Fruit fly (Drosophila melanogaster) whole organism, embryonic: ENCODE results near the gene Dh31.

Experiments used
- Adf1 ChIP-seq: fragments of 200-800 bp; sonication (Bioruptor generic); IDR thresholded peaks from 2 replicates; pipeline ENCODE4 v1.3.6; 2022; ENCODE audit warnings: missing biosample characterization, missing genetic modification characterization
- CG10959 ChIP-seq: fragments of 200-800 bp; sonication (Bioruptor generic); IDR thresholded peaks from 2 replicates; pipeline ENCODE4 v1.3.6; 2022; ENCODE audit warnings: missing biosample characterization, missing genetic modification characterization
- CG11085 ChIP-seq: fragments of 200-800 bp; sonication (Bioruptor generic); IDR thresholded peaks from 2 replicates; pipeline ENCODE4 v1.3.6; 2022; ENCODE audit warnings: missing biosample characterization, missing genetic modification characterization
- CG11504 ChIP-seq: fragments of 200-800 bp; sonication (Bioruptor generic); optimal IDR thresholded peaks from 3 replicates; lab custom pipeline; 2019; ENCODE audit warnings: missing biosample characterization, mild to moderate bottlenecking, missing genetic modification characterization, moderate library complexity
- CG12071 ChIP-seq: fragments of 200-800 bp; sonication (Bioruptor generic); optimal IDR thresholded peaks from 3 replicates; lab custom pipeline; 2018; ENCODE audit warnings: missing biosample characterization, mild to moderate bottlenecking, missing genetic modification characterization
- CG12155 ChIP-seq: fragments of 200-800 bp; sonication (Bioruptor generic); optimal IDR thresholded peaks from 3 replicates; lab custom pipeline; 2016; ENCODE audit warnings: missing biosample characterization, missing genetic modification characterization
- CG12942 ChIP-seq: fragments of 200-800 bp; sonication (Bioruptor generic); optimal IDR thresholded peaks from 3 replicates; lab custom pipeline; 2016; ENCODE audit warnings: missing biosample characterization, missing genetic modification characterization
- CG16815 ChIP-seq: fragments of 200-800 bp; sonication (Bioruptor generic); optimal IDR thresholded peaks from 3 replicates; lab custom pipeline; 2017; ENCODE audit warnings: missing biosample characterization, mild to moderate bottlenecking, missing genetic modification characterization
- CG16863 ChIP-seq: fragments of 200-800 bp; sonication (Bioruptor generic); optimal IDR thresholded peaks from 3 replicates; lab custom pipeline; 2016; ENCODE audit warnings: missing biosample characterization, missing genetic modification characterization
- CG18262 ChIP-seq: fragments of 200-800 bp; optimal IDR thresholded peaks from 3 replicates; lab custom pipeline; 2019; ENCODE audit warnings: missing biosample characterization, mild to moderate bottlenecking, missing genetic modification characterization, moderate library complexity
- CG18476 ChIP-seq: fragments of 200-800 bp; sonication (Bioruptor generic); optimal IDR thresholded peaks from 2 replicates; lab custom pipeline; 2016; ENCODE audit warnings: missing biosample characterization, mild to moderate bottlenecking, missing genetic modification characterization
- CG31441 ChIP-seq: fragments of 200-800 bp; sonication (Bioruptor generic); IDR thresholded peaks from 2 replicates; pipeline ENCODE4 v1.3.6; 2022; ENCODE audit warnings: missing biosample characterization, missing genetic modification characterization
- CG3163 ChIP-seq: fragments of 200-800 bp; sonication (Bioruptor generic); optimal IDR thresholded peaks from 3 replicates; lab custom pipeline; 2016; ENCODE audit warnings: missing biosample characterization, missing genetic modification characterization
- CG4854 ChIP-seq: fragments of 200-800 bp; sonication (Bioruptor generic); optimal IDR thresholded peaks from 2 replicates; lab custom pipeline; 2016; ENCODE audit warnings: missing biosample characterization, missing genetic modification characterization, inconsistent platforms
- CG6813 ChIP-seq: fragments of 200-800 bp; sonication (Bioruptor generic); optimal IDR thresholded peaks from 2 replicates; lab custom pipeline; 2017; ENCODE audit warnings: missing biosample characterization, missing genetic modification characterization, mild to moderate bottlenecking, moderate library complexity, missing genetic modification reagents
- CG7987 ChIP-seq: fragments of 200-800 bp; sonication (Bioruptor generic); optimal IDR thresholded peaks from 2 replicates; lab custom pipeline; 2018; ENCODE audit warnings: missing biosample characterization, mild to moderate bottlenecking, missing genetic modification characterization, moderate library complexity
- CG8924 ChIP-seq: fragments of 200-800 bp; optimal IDR thresholded peaks from 3 replicates; lab custom pipeline; 2019; ENCODE audit warnings: missing biosample characterization, mild to moderate bottlenecking, missing genetic modification characterization, moderate library complexity
- CG9932 ChIP-seq: fragments of 200-800 bp; sonication (Bioruptor generic); IDR thresholded peaks from 2 replicates; pipeline ENCODE4 v1.3.6; 2022; ENCODE audit warnings: missing biosample characterization, missing genetic modification characterization
- CrebB ChIP-seq: fragments of 200-800 bp; sonication (Bioruptor generic); optimal IDR thresholded peaks from 3 replicates; lab custom pipeline; 2018; ENCODE audit warnings: missing biosample characterization, mild to moderate bottlenecking, missing genetic modification characterization
- D19B ChIP-seq: fragments of 200-800 bp; sonication (Bioruptor generic); optimal IDR thresholded peaks from 2 replicates; lab custom pipeline; 2017; ENCODE audit warnings: missing biosample characterization, mild to moderate bottlenecking, missing genetic modification characterization
- Dbx ChIP-seq: fragments of 200-800 bp; sonication (Bioruptor generic); IDR thresholded peaks from 3 replicates; pipeline ENCODE4 v1.3.6; 2022; ENCODE audit warnings: missing biosample characterization, missing genetic modification characterization
- Dip2 ChIP-seq: fragments of 200-800 bp; sonication (Bioruptor generic); IDR thresholded peaks from 2 replicates; pipeline ENCODE4 v1.3.6; 2022; ENCODE audit warnings: missing biosample characterization, missing genetic modification characterization
- Doc2 ChIP-seq: fragments of 200-800 bp; sonication (Bioruptor generic); IDR thresholded peaks from 2 replicates; pipeline ENCODE4 v1.3.6; 2022; ENCODE audit warnings: missing biosample characterization, missing genetic modification characterization
- Drgx ChIP-seq: fragments of 200-800 bp; sonication (Bioruptor generic); IDR thresholded peaks from 2 replicates; pipeline ENCODE4 v1.3.6; 2022; ENCODE audit warnings: missing biosample characterization, missing genetic modification characterization
- H2.0 ChIP-seq: fragments of 200-800 bp; sonication (Bioruptor generic); IDR thresholded peaks from 2 replicates; pipeline ENCODE4 v1.3.6; 2022; ENCODE audit warnings: missing biosample characterization, missing genetic modification characterization
- Lim3 ChIP-seq: fragments of 200-800 bp; sonication (Bioruptor generic); IDR thresholded peaks from 2 replicates; pipeline ENCODE4 v1.3.6; 2022; ENCODE audit warnings: missing biosample characterization, missing genetic modification characterization
- Meics ChIP-seq: fragments of 200-800 bp; sonication (Bioruptor generic); optimal IDR thresholded peaks from 2 replicates; lab custom pipeline; 2017; ENCODE audit warnings: missing biosample characterization, mild to moderate bottlenecking, missing genetic modification characterization
- Mes4 ChIP-seq: fragments of 200-800 bp; sonication (Bioruptor generic); optimal IDR thresholded peaks from 2 replicates; lab custom pipeline; 2016; ENCODE audit warnings: missing biosample characterization, missing genetic modification characterization
- Mrtf ChIP-seq: fragments of 200-800 bp; sonication (Bioruptor generic); IDR thresholded peaks from 3 replicates; pipeline ENCODE4 v1.3.6; 2022; ENCODE audit warnings: missing biosample characterization, missing genetic modification characterization
- Nf-YC ChIP-seq: fragments of 200-800 bp; optimal IDR thresholded peaks from 3 replicates; lab custom pipeline; 2019; ENCODE audit warnings: missing biosample characterization, mild to moderate bottlenecking, missing genetic modification characterization, moderate library complexity
- Trl ChIP-seq, 3 experiments: fragments of >200 bp in 2 of 3; fragments of 200-800 bp in 1 of 3; sonication (Bioruptor generic) in 1 of 3; optimal IDR thresholded peaks; 2 replicates in 1 of 3; 3 replicates in 2 of 3; lab custom pipeline; 2016 to 2017; ENCODE audit warnings: missing biosample characterization in 1 of 3, missing genetic modification characterization in 1 of 3
- Usf ChIP-seq: fragments of 200-800 bp; sonication (Bioruptor generic); optimal IDR thresholded peaks from 2 replicates; lab custom pipeline; 2017; ENCODE audit warnings: missing genotype, missing biosample characterization, missing genetic modification characterization
- al ChIP-seq: fragments of 200-800 bp; sonication (Bioruptor generic); IDR thresholded peaks from 2 replicates; pipeline ENCODE4 v1.3.6; 2022; ENCODE audit warnings: missing biosample characterization, missing genetic modification characterization
- cas ChIP-seq: fragments of 200-800 bp; sonication (Bioruptor generic); IDR thresholded peaks from 2 replicates; pipeline ENCODE4 v1.3.6; 2022; ENCODE audit warnings: missing biosample characterization, missing genetic modification characterization
- cg ChIP-seq: fragments of 200-800 bp; sonication (Bioruptor generic); optimal IDR thresholded peaks from 3 replicates; lab custom pipeline; 2019; ENCODE audit warnings: missing biosample characterization, mild to moderate bottlenecking, missing genetic modification characterization, moderate library complexity
- croc ChIP-seq: fragments of 200-800 bp; sonication (Bioruptor generic); conservative IDR thresholded peaks from 3 replicates; pipeline ENCODE4 v1.3.6; 2022; ENCODE audit warnings: missing biosample characterization, missing genetic modification characterization
- dan ChIP-seq: fragments of 200-800 bp; sonication (Bioruptor generic); IDR thresholded peaks from 2 replicates; pipeline ENCODE4 v1.3.6; 2022; ENCODE audit warnings: missing biosample characterization, missing genetic modification characterization
- esg ChIP-seq: fragments of 200-800 bp; sonication (Bioruptor generic); conservative IDR thresholded peaks from 2 replicates; pipeline ENCODE4 v1.3.6; 2022; ENCODE audit warnings: missing biosample characterization, missing genetic modification characterization
- eve ChIP-seq, 2 experiments: fragments of >200 bp; optimal IDR thresholded peaks; 2 replicates each; lab custom pipeline; 2017; ENCODE audit warnings: missing biosample characterization in 2 of 2, missing genetic modification characterization in 2 of 2
- fd102C ChIP-seq: fragments of 200-800 bp; sonication (Bioruptor generic); optimal IDR thresholded peaks from 2 replicates; lab custom pipeline; 2018; ENCODE audit warnings: missing biosample characterization, mild to moderate bottlenecking, missing genetic modification characterization, moderate library complexity
- hth ChIP-seq: fragments of >200 bp; optimal IDR thresholded peaks from 2 replicates; lab custom pipeline; 2017; ENCODE audit warnings: inconsistent platforms
- kay ChIP-seq: fragments of 200-800 bp; sonication (Bioruptor generic); optimal IDR thresholded peaks from 2 replicates; lab custom pipeline; 2016; ENCODE audit warnings: missing biosample characterization, missing genetic modification characterization
- lbe ChIP-seq: fragments of 200-800 bp; sonication (Bioruptor generic); optimal IDR thresholded peaks from 2 replicates; lab custom pipeline; 2016; ENCODE audit warnings: missing biosample characterization, mild to moderate bottlenecking, missing genetic modification characterization
- lilli ChIP-seq: fragments of 200-800 bp; sonication (Bioruptor generic); optimal IDR thresholded peaks from 3 replicates; lab custom pipeline; 2016; ENCODE audit warnings: missing biosample characterization, missing genetic modification characterization
- nmo ChIP-seq: fragments of 200-800 bp; sonication (Bioruptor generic); optimal IDR thresholded peaks from 2 replicates; lab custom pipeline; 2018; ENCODE audit warnings: missing biosample characterization, mild to moderate bottlenecking, missing genetic modification characterization, moderate library complexity
- repo ChIP-seq: fragments of 200-800 bp; sonication (Bioruptor generic); optimal IDR thresholded peaks from 2 replicates; lab custom pipeline; 2016; ENCODE audit warnings: missing biosample characterization, missing genetic modification characterization
- ro ChIP-seq: fragments of 200-800 bp; sonication (Bioruptor generic); IDR thresholded peaks from 2 replicates; pipeline ENCODE4 v1.3.6; 2022; ENCODE audit warnings: missing biosample characterization, missing genetic modification characterization
- ssp ChIP-seq: fragments of 200-800 bp; sonication (Bioruptor generic); IDR thresholded peaks from 2 replicates; pipeline ENCODE4 v1.3.6; 2022; ENCODE audit warnings: missing biosample characterization, missing genetic modification characterization
- toy ChIP-seq: fragments of 200-800 bp; sonication (Bioruptor generic); IDR thresholded peaks from 2 replicates; pipeline ENCODE4 v1.3.6; 2022; ENCODE audit warnings: missing biosample characterization, missing genetic modification characterization
- trh ChIP-seq: fragments of 200-800 bp; sonication (Bioruptor generic); optimal IDR thresholded peaks from 2 replicates; lab custom pipeline; 2016; ENCODE audit warnings: missing biosample characterization, missing genetic modification characterization
- vvl ChIP-seq: fragments of 200-800 bp; sonication (Bioruptor generic); IDR thresholded peaks from 2 replicates; pipeline ENCODE4 v1.3.6; 2022; ENCODE audit warnings: missing biosample characterization, missing genetic modification characterization

Dh31 gene

dm6 chr2L:8461782-8462453 is 44.7 kb downstream of the Dh31 start (continued):
- no peak for TF ChIP-seq ro (GFP tag; lab: Robert Waterston, UW)
- peak; percentile 11 for TF ChIP-seq D19B
- peak in 1 of 2 experiments; percentile 51 for TF ChIP-seq eve (GFP tag; optimal IDR thresholded peaks at IDR 0.05; lab: Kevin White, UChicago)
- no peak for TF ChIP-seq H2.0 (GFP tag; lab: Robert Waterston, UW)
- TF ChIP-seq hth (lab: Kevin White, UChicago) = no peak
- TF ChIP-seq Meics = peak; percentile 64
- no peak for TF ChIP-seq lbe (GFP tag; lab: Kevin White, UChicago)
- TF ChIP-seq Dbx = peak; percentile 28; the same call in 1 of the 3 replicates
- TF ChIP-seq CG31441 (GFP tag; lab: Robert Waterston, UW) = peak; percentile 43
- TF ChIP-seq CG16815 (GFP tag; lab: Kevin White, UChicago) = no peak
- no peak for TF ChIP-seq cg
- no peak for TF ChIP-seq toy (GFP tag; lab: Robert Waterston, UW)
- peak; percentile 19 for TF ChIP-seq nmo (GFP tag; lab: Kevin White, UChicago)
- no peak for TF ChIP-seq Nf-YC (tag; lab: Kevin White, UChicago)
- no peak for TF ChIP-seq Trl (optimal IDR thresholded peaks at IDR 0.05; lab: Kevin White, UChicago)
- TF ChIP-seq Trl (GFP tag; optimal IDR thresholded peaks at IDR 0.05; lab: Kevin White, UChicago) = no peak
- peak; percentile 28; the same call in 1 of the 2 replicates for TF ChIP-seq vvl (GFP tag; lab: Robert Waterston, UW)
- no peak for TF ChIP-seq ssp (GFP tag; lab: Robert Waterston, UW)
- TF ChIP-seq CG11504 = peak; percentile 45
- TF ChIP-seq CG16863 (GFP tag; lab: Kevin White, UChicago) = no peak
- TF ChIP-seq CG4854 (GFP tag; lab: Kevin White, UChicago) = no peak
- TF ChIP-seq CG8924 (tag; lab: Kevin White, UChicago) = peak; percentile 26
- TF ChIP-seq Mrtf (GFP tag; lab: Robert Waterston, UW) = no peak
- no peak for TF ChIP-seq Drgx (GFP tag; lab: Robert Waterston, UW)
- TF ChIP-seq al (GFP tag; lab: Robert Waterston, UW) = no peak
- TF ChIP-seq esg (GFP tag; lab: Robert Waterston, UW) = no peak
- no peak for TF ChIP-seq repo (GFP tag; lab: Kevin White, UChicago)
- TF ChIP-seq lilli (GFP tag; lab: Kevin White, UChicago) = peak; percentile 39
- TF ChIP-seq Usf = no peak
- TF ChIP-seq trh (GFP tag; lab: Kevin White, UChicago) = no peak
- TF ChIP-seq CG3163 = no peak
- TF ChIP-seq cas (GFP tag; lab: Robert Waterston, UW) = no peak
- TF ChIP-seq dan (GFP tag; lab: Robert Waterston, UW) = no peak
- no peak for TF ChIP-seq Lim3 (GFP tag; lab: Robert Waterston, UW)
- TF ChIP-seq CG6813 = peak; percentile 1
- no peak for TF ChIP-seq CG11085 (GFP tag; lab: Robert Waterston, UW)
- TF ChIP-seq CG12155 (GFP tag; lab: Kevin White, UChicago) = peak; percentile 6
- TF ChIP-seq CG18262 (tag; lab: Kevin White, UChicago) = peak; percentile 41
- no peak for TF ChIP-seq Mes4 (GFP tag; lab: Kevin White, UChicago)
- TF ChIP-seq Adf1 (GFP tag; lab: Robert Waterston, UW) = peak; percentile 38; the same call in 1 of the 2 replicates
- TF ChIP-seq CrebB = no peak
- no peak for TF ChIP-seq CG18476 (GFP tag; lab: Kevin White, UChicago)
- TF ChIP-seq Dip2 (GFP tag; lab: Robert Waterston, UW) = no peak
- TF ChIP-seq CG9932 (GFP tag; lab: Robert Waterston, UW) = no peak; the same call in 1 of the 2 replicates
- TF ChIP-seq CG12071 = no peak
- no peak for TF ChIP-seq CG10959
- no peak for TF ChIP-seq CG7987 (GFP tag; lab: Kevin White, UChicago)
- no peak for TF ChIP-seq croc (GFP tag; lab: Robert Waterston, UW)
- peak; percentile 10 for TF ChIP-seq kay
- TF ChIP-seq fd102C (GFP tag; lab: Kevin White, UChicago) = no peak
- TF ChIP-seq CG12942 (GFP tag; lab: Kevin White, UChicago) = no peak
- no peak for TF ChIP-seq Doc2 (GFP tag; lab: Robert Waterston, UW)
